Worm (Caenorhabditis elegans) whole organism, L4 larva: ENCODE measurements around the gene Y42H9AR.1.

Source experiments
- F10B5.3 ChIP-seq: sonication (generic microtip); optimal IDR thresholded peaks from 2 replicates; lab custom pipeline; 2016; ENCODE audit warnings: mild to moderate bottlenecking, missing genetic modification characterization, missing compliant biosample characterization
- F49E8.2 ChIP-seq: sonication (generic microtip); optimal IDR thresholded peaks from 2 replicates; lab custom pipeline; 2016; ENCODE audit warnings: missing compliant biosample characterization, mild to moderate bottlenecking, missing genetic modification characterization, borderline replicate concordance
- aha-1 ChIP-seq: fragments of 150-350 bp; peaks from one replicate; lab custom pipeline; 2014; ENCODE audit warnings: missing biosample characterization, missing genetic modification characterization
- aly-2 ChIP-seq: sonication (generic microtip); optimal IDR thresholded peaks from 2 replicates; lab custom pipeline; 2018; ENCODE audit warnings: missing biosample characterization, missing genetic modification characterization
- ceh-20 ChIP-seq: fragments of 200-800 bp; sonication (Bioruptor generic); IDR thresholded peaks from 2 replicates; pipeline ENCODE4 v1.3.6; 2022; ENCODE audit warnings: missing genetic modification reagents, missing genetic modification characterization, missing compliant biosample characterization
- daf-12 ChIP-seq: fragments of 150-350 bp; optimal IDR thresholded peaks from 2 replicates; lab custom pipeline; 2014; ENCODE audit warnings: missing biosample characterization, missing genetic modification reagents, missing genetic modification characterization
- daf-16 ChIP-seq, 3 experiments: sonication (generic microtip); optimal IDR thresholded peaks; 2 replicates each; lab custom pipeline; 2016 to 2017; ENCODE audit warnings: missing genetic modification characterization in 3 of 3, missing genetic modification reagents in 3 of 3, mild to moderate bottlenecking in 2 of 3, missing compliant biosample characterization in 2 of 3, missing biosample characterization in 1 of 3, moderate library complexity in 1 of 3
- daf-19 ChIP-seq: fragments of 200-800 bp; sonication (Bioruptor generic); conservative IDR thresholded peaks from 2 replicates; pipeline ENCODE4 v1.3.6; 2022; ENCODE audit warnings: missing genetic modification characterization, missing compliant biosample characterization
- daf-8 ChIP-seq: fragments of 200-800 bp; sonication (Bioruptor generic); IDR thresholded peaks from 2 replicates; pipeline ENCODE4 v1.3.6; 2022; ENCODE audit warnings: missing genetic modification characterization, missing compliant biosample characterization
- dmd-6 ChIP-seq: fragments of 200-800 bp; sonication (Bioruptor generic); IDR thresholded peaks from 2 replicates; pipeline ENCODE4 v1.3.6; 2022; ENCODE audit warnings: missing genetic modification reagents, missing genetic modification characterization, missing compliant biosample characterization
- dmd-9 ChIP-seq: fragments of 200-800 bp; sonication (Bioruptor generic); IDR thresholded peaks from 2 replicates; pipeline ENCODE4 v1.3.6; 2022; ENCODE audit warnings: missing genetic modification reagents, missing genetic modification characterization, missing compliant biosample characterization
- dpl-1 ChIP-seq: fragments of 150-350 bp; optimal IDR thresholded peaks from 2 replicates; lab custom pipeline; 2014; ENCODE audit warnings: missing biosample characterization, missing genetic modification reagents, missing genetic modification characterization
- dve-1 ChIP-seq: sonication (generic microtip); optimal IDR thresholded peaks from 2 replicates; lab custom pipeline; 2017; ENCODE audit warnings: antibody characterized with exemption, mild to moderate bottlenecking, missing genetic modification characterization, missing compliant biosample characterization; ENCODE audit not compliant: insufficient read depth
- hlh-11 ChIP-seq: fragments of 200-800 bp; sonication (Bioruptor generic); optimal IDR thresholded peaks from 2 replicates; lab custom pipeline; 2018; ENCODE audit warnings: mild to moderate bottlenecking, missing genetic modification characterization, missing compliant biosample characterization
- jun-1 ChIP-seq: fragments of 150-350 bp; optimal IDR thresholded peaks from 2 replicates; lab custom pipeline; 2014; ENCODE audit warnings: missing biosample characterization, missing genetic modification reagents, missing genetic modification characterization
- lim-7 ChIP-seq: fragments of 200-800 bp; sonication (Bioruptor generic); IDR thresholded peaks from 2 replicates; pipeline ENCODE4 v1.3.6; 2022; ENCODE audit warnings: missing genetic modification characterization, missing compliant biosample characterization
- lin-15B ChIP-seq: fragments of 150-350 bp; sonication (generic microtip); optimal IDR thresholded peaks from 3 replicates; lab custom pipeline; 2014; ENCODE audit warnings: missing biosample characterization, missing genetic modification characterization
- lin-39 ChIP-seq: fragments of 150-350 bp; optimal IDR thresholded peaks from 2 replicates; lab custom pipeline; 2014; ENCODE audit warnings: missing biosample characterization, missing genetic modification reagents, missing genetic modification characterization
- mes-2 ChIP-seq: sonication (generic microtip); optimal IDR thresholded peaks from 2 replicates; lab custom pipeline; 2016; ENCODE audit warnings: missing genotype, mild to moderate bottlenecking, missing genetic modification characterization, missing compliant biosample characterization; ENCODE audit not compliant: poor library complexity, severe bottlenecking
- mxl-2 ChIP-seq: fragments of 200-800 bp; sonication (Bioruptor generic); conservative IDR thresholded peaks from 2 replicates; pipeline ENCODE4 v1.3.6; 2022; ENCODE audit warnings: missing genetic modification reagents, missing genetic modification characterization, missing compliant biosample characterization
- mxl-3 ChIP-seq: fragments of 200-800 bp; sonication (Bioruptor generic); optimal IDR thresholded peaks from 2 replicates; lab custom pipeline; 2018; ENCODE audit warnings: mild to moderate bottlenecking, missing genetic modification characterization, missing compliant biosample characterization
- nhr-28 ChIP-seq: fragments of 150-350 bp; optimal IDR thresholded peaks from 2 replicates; lab custom pipeline; 2014; ENCODE audit warnings: missing biosample characterization, missing genetic modification characterization
- nhr-48 ChIP-seq: sonication (generic microtip); optimal IDR thresholded peaks from 2 replicates; lab custom pipeline; 2016; ENCODE audit warnings: mild to moderate bottlenecking, missing genetic modification characterization, missing compliant biosample characterization
- pha-4 ChIP-seq, 2 experiments: fragments of 150-350 bp in 1 of 2; fragments of 200-800 bp in 1 of 2; sonication (Bioruptor generic) in 1 of 2; IDR thresholded peaks in 1 of 2; optimal IDR thresholded peaks in 1 of 2; 2 replicates each; pipeline versions ENCODE4 v1.3.6 to Lab custom; 2014 to 2022; ENCODE audit warnings: missing genetic modification characterization in 2 of 2, missing genetic modification reagents in 2 of 2, missing biosample characterization in 1 of 2, missing compliant biosample characterization in 1 of 2
- pqm-1 ChIP-seq: sonication (generic microtip); optimal IDR thresholded peaks from 2 replicates; lab custom pipeline; 2017; ENCODE audit warnings: missing biosample characterization, missing genetic modification characterization
- skn-1 ChIP-seq: fragments of 150-350 bp; optimal IDR thresholded peaks from 2 replicates; lab custom pipeline; 2014; ENCODE audit warnings: missing biosample characterization, missing genetic modification characterization
- spr-3 ChIP-seq: fragments of 200-800 bp; sonication (Bioruptor generic); optimal IDR thresholded peaks from 2 replicates; lab custom pipeline; 2018; ENCODE audit warnings: mild to moderate bottlenecking, missing genetic modification characterization, missing compliant biosample characterization
- tag-97 ChIP-seq: fragments of 200-800 bp; sonication (Bioruptor generic); IDR thresholded peaks from 2 replicates; pipeline ENCODE4 v1.3.6; 2022; ENCODE audit warnings: missing genetic modification characterization, missing compliant biosample characterization
- tra-1 ChIP-seq: fragments of 200-800 bp; sonication (Bioruptor generic); IDR thresholded peaks from 2 replicates; pipeline ENCODE4 v1.3.6; 2022; ENCODE audit warnings: missing genetic modification reagents, missing genetic modification characterization, missing compliant biosample characterization
- unc-62 ChIP-seq, 3 experiments: fragments of 150-350 bp in 1 of 3; sonication (generic microtip); optimal IDR thresholded peaks in 2 of 3; peaks in 1 of 3; 1 replicate in 1 of 3; 2 replicates in 2 of 3; lab custom pipeline; 2014 to 2017; ENCODE audit warnings: missing biosample characterization in 3 of 3, missing genetic modification characterization in 3 of 3, missing genetic modification reagents in 3 of 3, missing genotype in 1 of 3
- zfp-3 ChIP-seq: fragments of 200-800 bp; sonication (Bioruptor generic); conservative IDR thresholded peaks from 2 replicates; pipeline ENCODE4 v1.3.6; 2022; ENCODE audit warnings: missing genetic modification reagents, missing genetic modification characterization, missing compliant biosample characterization
- zip-2 ChIP-seq: fragments of 150-350 bp; optimal IDR thresholded peaks from 2 replicates; lab custom pipeline; 2014; ENCODE audit warnings: missing biosample characterization, missing genetic modification characterization

The Y42H9AR.1 gene

DNA sequence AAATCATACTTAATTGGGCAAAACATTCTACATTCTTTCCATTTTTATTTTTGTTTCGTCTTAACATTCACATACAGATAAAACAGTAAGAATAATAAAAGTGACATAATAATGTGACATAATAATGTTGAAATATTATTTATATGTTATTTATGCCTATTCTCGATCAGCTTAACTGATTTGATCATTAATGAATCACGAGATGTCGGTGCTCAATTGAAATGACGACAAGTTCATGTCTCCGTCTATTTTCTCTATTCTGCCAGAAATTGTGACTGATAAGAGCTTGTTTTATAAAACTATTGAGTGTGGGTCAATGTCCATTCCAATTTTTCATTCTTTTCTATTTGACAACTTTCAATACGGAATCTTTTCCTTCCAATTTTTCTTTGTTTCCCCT is 38.5 kb downstream of the Y42H9AR.1 start (continued):
- peak; percentile 82 for TF ChIP-seq hlh-11

DNA sequence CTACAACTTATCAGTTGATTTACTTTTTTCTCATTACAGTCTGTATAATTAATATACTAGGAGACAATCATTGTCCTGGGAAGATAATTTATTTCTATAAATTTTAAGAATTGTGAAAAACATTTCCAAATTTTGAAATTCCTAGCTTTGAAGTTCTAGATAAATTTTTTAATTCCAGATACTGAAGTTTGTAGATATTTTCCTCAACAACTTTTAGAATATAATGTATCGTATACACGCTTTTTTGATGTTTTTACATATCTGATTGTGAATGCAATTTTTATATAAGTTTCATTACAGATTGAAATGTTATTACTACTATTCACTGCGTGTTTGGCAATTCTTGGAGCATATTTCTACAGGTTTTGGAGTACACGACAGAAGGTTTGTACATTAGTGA is 39.0 kb downstream of the Y42H9AR.1 start, which contains the start of gene faah-2:
Gene faah-2, plus strand, starts transcription at position 301 of the 400 bp plus-strand sequence.
- no peak for TF ChIP-seq F10B5.3
- TF ChIP-seq daf-19 (GFP tag; lab: Robert Waterston, UW) = no peak
- TF ChIP-seq unc-62 (GFP tag; optimal IDR thresholded peaks at IDR 0.05 in 1 of 2; lab: Kevin White, UChicago) = peak in 1 of 2 experiments; percentile 50
- no peak for TF ChIP-seq unc-62 (tag; optimal IDR thresholded peaks at IDR 0.05; lab: Kevin White, UChicago)
- TF ChIP-seq mes-2 = no peak
- TF ChIP-seq, all 104 proteins: peak for 1

ce11 chrIV:8152688-8153087 is 39.5 kb downstream of the Y42H9AR.1 start:
- no peak for TF ChIP-seq zfp-3 (GFP tag; lab: Robert Waterston, UW)
- no peak for TF ChIP-seq lim-7 (GFP tag; lab: Robert Waterston, UW)
- no peak for TF ChIP-seq ceh-20
- TF ChIP-seq pqm-1 (tag; lab: Kevin White, UChicago) = peak; percentile 54
- TF ChIP-seq daf-16 (GFP tag; optimal IDR thresholded peaks at IDR 0.05; lab: Kevin White, UChicago) = no peak
- peak; percentile 49 for TF ChIP-seq daf-16 (tag; optimal IDR thresholded peaks at IDR 0.05; lab: Kevin White, UChicago)
- no peak for TF ChIP-seq tag-97
- TF ChIP-seq aly-2 = no peak
- TF ChIP-seq nhr-48 (tag; lab: Kevin White, UChicago) = no peak
- peak; percentile 11 for TF ChIP-seq hlh-11
- TF ChIP-seq daf-12 (tag; lab: Kevin White, UChicago) = no peak
- TF ChIP-seq dpl-1 (GFP tag; lab: Kevin White, UChicago) = no peak
- TF ChIP-seq tra-1 = no peak
- peak; percentile 53 for TF ChIP-seq nhr-28 (tag; lab: Kevin White, UChicago)
- no peak for TF ChIP-seq lin-39 (tag; lab: Kevin White, UChicago)
- no peak for TF ChIP-seq mxl-2 (GFP tag; lab: Robert Waterston, UW)
- peak; percentile 21 for TF ChIP-seq dve-1 (tag; lab: Kevin White, UChicago)
- TF ChIP-seq dmd-6 = 0 out of 2 replicates have a peak, but pooled peaks have one; percentile 9
- no peak for TF ChIP-seq F49E8.2
- TF ChIP-seq, all 104 proteins: peak for 6

DNA sequence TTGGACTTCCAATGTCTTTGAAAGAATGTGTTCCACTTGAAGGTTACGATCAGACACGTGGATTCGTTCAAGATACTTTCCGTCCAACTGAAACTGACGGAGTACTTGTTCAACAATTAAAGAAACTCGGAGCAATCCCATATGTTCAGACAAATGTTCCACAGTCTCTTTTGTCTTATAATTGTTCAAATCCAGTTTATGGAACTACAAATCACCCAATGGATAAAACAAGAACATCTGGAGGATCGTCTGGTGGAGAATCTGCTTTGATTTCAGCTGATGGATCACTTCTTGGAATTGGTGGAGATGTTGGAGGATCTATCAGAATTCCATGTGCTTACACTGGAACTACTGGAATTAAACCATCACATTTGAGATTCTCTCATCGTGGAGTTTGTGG is 40.0 kb downstream of the Y42H9AR.1 start:
- TF ChIP-seq spr-3 (GFP tag; lab: Kevin White, UChicago) (no peak), unc-62 (GFP tag; optimal IDR thresholded peaks at IDR 0.05 in 1 of 2; lab: Kevin White, UChicago) (peak in 1 of 2 experiments; percentile 93), unc-62 (tag; optimal IDR thresholded peaks at IDR 0.05; lab: Kevin White, UChicago) (no peak)

DNA sequence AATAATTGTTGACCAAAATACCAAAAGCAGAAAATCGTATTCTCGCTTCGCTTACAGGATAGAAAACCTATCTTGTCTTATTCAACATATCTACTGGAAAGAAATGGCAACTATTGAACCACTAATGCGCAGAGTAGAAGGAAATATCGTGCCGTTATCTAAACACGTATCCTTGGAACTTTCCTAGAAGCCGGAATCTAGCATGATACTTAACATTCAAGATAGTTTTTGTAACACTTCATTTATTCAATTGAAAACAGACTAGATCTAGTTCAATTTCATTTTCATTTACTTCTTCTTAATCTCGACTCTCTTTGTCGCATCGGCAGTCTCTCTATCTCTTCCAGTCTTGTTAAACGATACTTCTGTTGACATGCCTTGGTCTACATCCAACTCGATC is 41.8 kb downstream of the Y42H9AR.1 start:
- TF ChIP-seq skn-1 (tag; lab: Kevin White, UChicago) = no peak
- TF ChIP-seq pha-4 (GFP tag; IDR thresholded peaks at IDR 0.05; lab: Robert Waterston, UW) = no peak
- TF ChIP-seq pha-4 (tag; optimal IDR thresholded peaks at IDR 0.05; lab: Kevin White, UChicago) = no peak
- TF ChIP-seq zip-2 (tag; lab: Kevin White, UChicago) = no peak
- TF ChIP-seq unc-62 (GFP tag; optimal IDR thresholded peaks at IDR 0.05 in 1 of 2; lab: Kevin White, UChicago) = peak in 1 of 2 experiments; percentile 66
- TF ChIP-seq unc-62 (tag; optimal IDR thresholded peaks at IDR 0.05; lab: Kevin White, UChicago) = no peak
- no peak for TF ChIP-seq daf-19 (GFP tag; lab: Robert Waterston, UW)
- TF ChIP-seq lin-15B (tag; lab: Kevin White, UChicago) = no peak
- peak; percentile 28 for TF ChIP-seq mes-2
- no peak for TF ChIP-seq jun-1 (tag; lab: Kevin White, UChicago)
- no peak for TF ChIP-seq dmd-9 (GFP tag; lab: Robert Waterston, UW)
- no peak for TF ChIP-seq daf-8 (GFP tag; lab: Robert Waterston, UW)
- TF ChIP-seq mxl-3 (GFP tag; lab: Kevin White, UChicago) = no peak
- peak; percentile 54 for TF ChIP-seq aha-1 (tag; lab: Kevin White, UChicago)
- TF ChIP-seq tra-1 = no peak
- TF ChIP-seq dpl-1 (GFP tag; lab: Kevin White, UChicago) = no peak
